Worm (Caenorhabditis elegans): ENCODE results near the gene K02C4.2.

K02C4.2 gene

DNA sequence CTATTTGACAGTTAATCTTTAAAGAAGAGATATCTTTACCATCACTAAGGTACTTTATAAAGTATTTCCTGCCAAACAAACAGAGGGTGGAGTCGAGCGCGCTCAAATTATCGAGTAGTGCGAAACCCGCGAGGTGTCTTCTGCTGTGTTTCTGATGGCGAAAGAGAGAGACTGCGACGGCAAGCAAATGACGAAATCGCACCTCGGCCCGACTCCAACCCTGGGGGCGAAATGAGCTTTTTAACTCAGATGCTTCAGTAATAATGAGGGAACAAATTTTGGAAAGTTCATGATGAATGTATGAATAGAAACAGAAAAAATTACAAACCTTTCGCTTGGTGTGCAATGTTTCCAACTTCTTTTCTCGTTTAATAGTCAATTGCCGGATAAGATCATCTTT is 16.0 kb downstream of the K02C4.2 start (continued):
- TF ChIP-seq T07F8.4 (tag; optimal IDR thresholded peaks at IDR 0.05), result no peak
- TF ChIP-seq ztf-28 (GFP tag; IDR thresholded peaks at IDR 0.05), result no peak
- TF ChIP-seq gei-17 (GFP tag; optimal IDR thresholded peaks at IDR 0.05), result no peak
- no peak for TF ChIP-seq zim-3 (tag; optimal IDR thresholded peaks at IDR 0.05)
- no peak for TF ChIP-seq rpc-1 (optimal IDR thresholded peaks at IDR 0.05)
- TF ChIP-seq rpc-1 (tag; optimal IDR thresholded peaks at IDR 0.05), result peak; percentile 7
- no peak for TF ChIP-seq nhr-27 (tag; optimal IDR thresholded peaks at IDR 0.05)
- no peak for TF ChIP-seq ztf-3 (GFP tag; optimal IDR thresholded peaks at IDR 0.05)

DNA sequence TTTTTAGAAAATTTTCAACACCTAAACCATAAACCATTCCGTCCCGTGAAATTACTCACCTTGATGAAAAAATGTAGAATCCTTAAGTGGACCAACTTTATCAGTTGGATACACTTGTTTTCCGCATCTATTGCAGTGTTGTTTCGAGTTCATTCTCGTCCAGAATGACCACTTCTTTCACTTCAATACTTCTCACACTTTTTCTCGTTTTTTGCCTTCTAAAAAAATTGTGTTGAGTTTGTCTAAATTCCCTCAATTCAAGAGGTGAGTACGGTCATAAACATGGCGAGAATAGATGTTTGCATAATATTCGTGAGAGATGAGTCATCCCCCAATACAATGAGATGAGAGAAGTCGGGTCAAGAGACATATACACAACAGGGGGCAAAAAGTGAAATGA is 17.0 kb downstream of the K02C4.2 start, which contains the start of gene ltd-1:
Gene ltd-1 (minus strand): TSS at position 218 of the 400 bp plus-strand sequence.
- TF ChIP-seq B0019.2 (GFP tag; conservative IDR thresholded peaks at IDR 0.05) (no peak), cebp-2 (GFP tag; IDR thresholded peaks at IDR 0.05) (no peak), lin-40 (tag; optimal IDR thresholded peaks at IDR 0.05) (no peak)

DNA sequence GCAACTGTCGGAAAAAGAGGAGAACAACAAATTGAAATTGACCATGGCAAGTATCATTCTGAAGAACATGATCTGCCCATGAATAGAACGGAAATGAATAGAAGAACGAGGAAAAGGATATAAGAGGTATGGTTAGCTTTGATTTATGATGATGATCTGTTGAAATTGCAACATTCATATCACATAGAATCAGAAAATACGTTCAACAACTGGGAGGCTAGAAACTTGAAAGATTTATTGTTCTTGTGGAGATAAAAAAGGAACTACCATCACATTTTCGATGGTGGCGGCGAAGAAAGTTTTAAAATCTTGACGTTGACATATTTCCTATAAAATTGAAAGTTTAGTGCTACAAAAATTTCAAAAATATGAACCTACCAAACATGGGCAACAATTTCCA is 17.7 kb downstream of the K02C4.2 start:
- TF ChIP-seq hrde-1 (tag; optimal IDR thresholded peaks at IDR 0.05; ENCODE audit: borderline replicate concordance) (no peak), nhr-80 (tag; optimal IDR thresholded peaks at IDR 0.05) (no peak), lin-54 (GFP tag; optimal IDR thresholded peaks at IDR 0.05) (no peak), egl-18 (GFP tag; IDR thresholded peaks at IDR 0.05) (no peak), nfyb-1 (GFP tag; IDR thresholded peaks at IDR 0.05) (no peak), ekl-4 (GFP tag; IDR thresholded peaks at IDR 0.05) (no peak), madf-6 (GFP tag; IDR thresholded peaks at IDR 0.05) (no peak), dpff-1 (tag; optimal IDR thresholded peaks at IDR 0.05) (no peak), mes-4 (tag; optimal IDR thresholded peaks at IDR 0.05) (no peak), mxl-1 (tag; optimal IDR thresholded peaks at IDR 0.05) (no peak), let-607 (tag; optimal IDR thresholded peaks at IDR 0.05) (no peak), lin-40 (tag; optimal IDR thresholded peaks at IDR 0.05) (no peak), unc-130 (GFP tag; optimal IDR thresholded peaks at IDR 0.05) (no peak), nfya-1 (tag; optimal IDR thresholded peaks at IDR 0.05; ENCODE audit: borderline replicate concordance, insufficient read depth) (no peak), rcor-1 (GFP tag; IDR thresholded peaks at IDR 0.05) (no peak), tbp1 (GFP tag; optimal IDR thresholded peaks at IDR 0.05) (no peak), snpc-3.4 (tag; optimal IDR thresholded peaks at IDR 0.05) (no peak), die-1 (tag; optimal IDR thresholded peaks at IDR 0.05) (no peak)

DNA sequence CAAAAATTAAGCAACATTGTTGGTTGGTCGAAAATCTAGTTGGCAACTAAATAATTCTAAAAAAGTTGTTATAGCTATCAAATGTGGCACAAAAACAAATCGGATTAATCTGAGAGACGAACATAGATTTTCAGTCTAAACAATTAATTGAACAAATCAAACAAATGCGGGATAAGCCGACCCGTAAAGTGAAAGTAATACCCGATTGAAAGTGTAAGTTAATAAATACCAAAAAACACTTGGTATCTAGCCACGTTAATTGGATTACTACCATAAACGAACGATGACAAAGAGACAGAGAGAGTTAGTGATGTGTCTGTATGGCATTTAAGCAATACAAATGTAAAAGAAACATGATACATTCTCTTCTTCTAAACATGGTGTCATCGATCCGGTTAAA is 18.4 kb downstream of the K02C4.2 start:
- TF ChIP-seq unc-130 (GFP tag; optimal IDR thresholded peaks at IDR 0.05), result no peak
- TF ChIP-seq Y53F4B.3 (GFP tag; IDR thresholded peaks at IDR 0.05), result no peak
- TF ChIP-seq B0019.2 (GFP tag; conservative IDR thresholded peaks at IDR 0.05), result no peak

DNA sequence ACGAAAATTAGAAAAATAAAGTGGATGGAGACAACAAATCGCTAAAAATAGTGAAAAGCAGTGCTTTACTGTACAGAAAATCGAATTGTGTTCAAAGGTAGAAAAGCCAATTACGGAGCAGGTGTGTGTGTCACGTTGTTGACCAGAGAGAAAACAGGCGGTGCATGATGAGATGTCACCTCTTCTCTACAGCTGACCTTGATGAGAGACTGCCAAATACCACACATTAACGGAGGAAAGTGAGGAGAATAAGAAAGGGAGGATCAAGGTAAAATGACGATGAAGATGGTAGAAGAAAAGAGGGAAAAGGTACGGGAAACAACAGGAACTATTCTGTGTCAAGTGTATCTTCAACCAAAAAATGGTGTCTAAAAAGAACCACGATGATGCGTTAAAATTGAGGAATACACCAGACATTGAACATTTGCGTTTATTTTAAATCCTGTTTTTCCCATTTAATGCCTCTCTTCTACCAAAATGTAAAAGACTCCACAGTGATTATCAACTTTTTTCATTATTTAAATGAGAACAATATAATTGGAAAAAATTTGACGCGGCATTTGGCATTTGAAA is 23.7 kb downstream of the K02C4.2 start:
- TF ChIP-seq hsf-1 (GFP tag; IDR thresholded peaks at IDR 0.05), result no peak
- no peak for TF ChIP-seq madf-10 (tag; optimal IDR thresholded peaks at IDR 0.05)

DNA sequence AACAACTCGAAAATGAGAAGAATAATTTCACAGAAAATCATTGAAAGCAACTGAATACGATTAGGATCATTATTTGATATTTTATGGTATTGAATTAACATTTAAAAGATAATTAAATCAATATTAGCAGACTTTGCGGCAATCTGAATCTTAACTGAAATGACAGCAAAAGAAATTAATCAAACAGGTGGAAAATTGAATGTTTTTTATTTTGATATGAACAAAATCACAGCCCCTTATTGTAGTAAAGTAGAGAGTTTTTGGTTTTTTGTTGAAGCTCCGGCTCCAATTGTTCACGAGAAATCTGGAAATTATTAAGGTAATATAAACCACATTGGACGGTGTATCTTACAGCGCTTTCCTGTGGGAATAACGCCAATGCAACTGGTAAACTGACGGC is 26.5 kb downstream of the K02C4.2 start, which contains the start of gene sre-2:
Gene sre-2 (minus strand): TSS at position 101 of the 400 bp plus-strand sequence.
- TF ChIP-seq lin-26 (GFP tag; IDR thresholded peaks at IDR 0.05) (no peak), Y79H2A.3 (GFP tag; conservative IDR thresholded peaks at IDR 0.05) (no peak), madf-6 (GFP tag; IDR thresholded peaks at IDR 0.05) (no peak), F57C9.4 (tag; optimal IDR thresholded peaks at IDR 0.05) (no peak), F23B12.7 (tag; optimal IDR thresholded peaks at IDR 0.05; ENCODE audit: insufficient read depth) (no peak), C06A6.2 (GFP tag; conservative IDR thresholded peaks at IDR 0.05) (no peak), lin-35 (GFP tag; optimal IDR thresholded peaks at IDR 0.05) (no peak), snpc-3.4 (tag; optimal IDR thresholded peaks at IDR 0.05) (no peak)

All from whole organism, young adult.